Worm (Caenorhabditis elegans) whole organism, early embryonic: ENCODE results near the gene C14E2.6.

Source experiments
- B0310.2 ChIP-seq: sonication (generic microtip); optimal IDR thresholded peaks from 2 replicates; lab custom pipeline; 2016; ENCODE audit warnings: mild to moderate bottlenecking, missing genetic modification characterization, missing compliant biosample characterization
- F13C5.2 ChIP-seq: sonication (generic microtip); optimal IDR thresholded peaks from 2 replicates; lab custom pipeline; 2017; ENCODE audit warnings: mild to moderate bottlenecking, missing genetic modification characterization, inconsistent platforms, missing compliant biosample characterization
- aly-1 ChIP-seq: sonication (generic microtip); optimal IDR thresholded peaks from 2 replicates; lab custom pipeline; 2016; ENCODE audit warnings: missing genetic modification characterization, missing compliant biosample characterization
- ama-1 ChIP-seq: fragments of 150-350 bp; optimal IDR thresholded peaks from 2 replicates; lab custom pipeline; 2014
- ceh-13 ChIP-seq: fragments of 200-800 bp; sonication (Bioruptor generic); optimal IDR thresholded peaks from 2 replicates; lab custom pipeline; 2018; ENCODE audit warnings: mild to moderate bottlenecking, missing genetic modification characterization, missing compliant biosample characterization
- ceh-36 ChIP-seq: sonication (generic microtip); optimal IDR thresholded peaks from 2 replicates; lab custom pipeline; 2016; ENCODE audit warnings: missing genetic modification characterization, inconsistent platforms, missing compliant biosample characterization
- ets-7 ChIP-seq: sonication (generic microtip); optimal IDR thresholded peaks from 2 replicates; lab custom pipeline; 2016; ENCODE audit warnings: missing genotype, missing genetic modification characterization, missing compliant biosample characterization
- flt-1 ChIP-seq: fragments of 200-800 bp; sonication (Bioruptor generic); IDR thresholded peaks from 2 replicates; pipeline ENCODE4 v1.3.6; 2022; ENCODE audit warnings: missing genetic modification characterization, missing compliant biosample characterization
- hmbx-1 ChIP-seq: sonication (generic microtip); optimal IDR thresholded peaks from 2 replicates; lab custom pipeline; 2016; ENCODE audit warnings: mild to moderate bottlenecking, missing genetic modification characterization, missing compliant biosample characterization
- hmg-4 ChIP-seq: fragments of 200-800 bp; sonication (Bioruptor generic); optimal IDR thresholded peaks from 2 replicates; lab custom pipeline; 2018; ENCODE audit warnings: mild to moderate bottlenecking, missing genetic modification characterization, missing compliant biosample characterization
- hnd-1 ChIP-seq: sonication (generic microtip); optimal IDR thresholded peaks from 2 replicates; lab custom pipeline; 2016; ENCODE audit warnings: missing genetic modification characterization, missing compliant biosample characterization
- pes-1 ChIP-seq: fragments of 200-800 bp; sonication (Bioruptor generic); IDR thresholded peaks from 2 replicates; pipeline ENCODE4 v1.3.6; 2022; ENCODE audit warnings: missing genetic modification reagents, missing genetic modification characterization, missing compliant biosample characterization
- scrt-1 ChIP-seq: fragments of 200-800 bp; sonication (Bioruptor generic); IDR thresholded peaks from 2 replicates; pipeline ENCODE4 v1.3.6; 2022; ENCODE audit warnings: missing genetic modification characterization, missing compliant biosample characterization
- sea-1 ChIP-seq: fragments of 200-800 bp; sonication (Bioruptor generic); conservative IDR thresholded peaks from 2 replicates; pipeline ENCODE4 v1.3.6; 2022; ENCODE audit warnings: missing genetic modification characterization, missing compliant biosample characterization
- tbx-11 ChIP-seq: fragments of 200-800 bp; sonication (Bioruptor generic); IDR thresholded peaks from 2 replicates; pipeline ENCODE4 v1.3.6; 2022; ENCODE audit warnings: missing genetic modification characterization, missing compliant biosample characterization
- tbx-37 ChIP-seq: fragments of 200-800 bp; sonication (Bioruptor generic); conservative IDR thresholded peaks from 2 replicates; pipeline ENCODE4 v1.3.6; 2022; ENCODE audit warnings: missing genetic modification reagents, missing genetic modification characterization, missing compliant biosample characterization
- tra-4 ChIP-seq: sonication (generic microtip); optimal IDR thresholded peaks from 2 replicates; lab custom pipeline; 2017; ENCODE audit warnings: missing genetic modification characterization, missing compliant biosample characterization

The C14E2.6 gene

DNA sequence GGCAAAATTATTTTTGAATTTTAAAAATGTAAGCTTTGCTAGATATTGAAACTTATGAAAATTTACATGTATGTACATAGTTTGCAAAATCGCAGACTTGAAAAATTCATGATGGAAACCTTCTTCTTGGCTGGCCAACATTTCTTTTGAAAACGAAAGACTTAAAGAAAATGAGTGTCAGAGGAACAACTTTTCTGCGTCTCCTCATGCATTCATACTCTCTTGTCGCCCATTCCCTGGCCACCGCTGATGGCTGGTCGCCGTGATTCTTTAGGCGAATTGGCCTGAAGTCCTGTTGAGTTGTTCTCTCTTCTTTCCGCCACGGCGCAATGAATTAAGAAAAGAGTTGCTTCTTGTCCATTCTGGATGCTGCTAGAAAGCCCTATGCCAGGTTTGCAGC, 33.8 kb downstream of the C14E2.6 start:
- TF ChIP-seq pes-1 (GFP tag; lab: Robert Waterston, UW): no peak
- no peak for TF ChIP-seq B0310.2 (tag; lab: Kevin White, UChicago)
- no peak for TF ChIP-seq aly-1 (tag; lab: Kevin White, UChicago)
- TF ChIP-seq sea-1: no peak
- no peak for TF ChIP-seq tbx-37
- TF ChIP-seq ceh-13 (GFP tag; lab: Kevin White, UChicago): no peak
- TF ChIP-seq flt-1 (GFP tag; lab: Robert Waterston, UW): no peak
- no peak for TF ChIP-seq ceh-36 (tag; lab: Kevin White, UChicago)
- no peak for TF ChIP-seq scrt-1
- no peak for TF ChIP-seq hmg-4 (GFP tag; lab: Kevin White, UChicago)
- TF ChIP-seq tra-4 (tag; lab: Kevin White, UChicago): no peak
- TF ChIP-seq ets-7: no peak
- no peak for TF ChIP-seq tbx-11 (GFP tag; lab: Robert Waterston, UW)
- TF ChIP-seq ama-1 (lab: Kevin White, UChicago): no peak
- TF ChIP-seq hmbx-1: no peak
- TF ChIP-seq F13C5.2 (tag; lab: Kevin White, UChicago): no peak
- TF ChIP-seq hnd-1 (tag; lab: Kevin White, UChicago): no peak

DNA sequence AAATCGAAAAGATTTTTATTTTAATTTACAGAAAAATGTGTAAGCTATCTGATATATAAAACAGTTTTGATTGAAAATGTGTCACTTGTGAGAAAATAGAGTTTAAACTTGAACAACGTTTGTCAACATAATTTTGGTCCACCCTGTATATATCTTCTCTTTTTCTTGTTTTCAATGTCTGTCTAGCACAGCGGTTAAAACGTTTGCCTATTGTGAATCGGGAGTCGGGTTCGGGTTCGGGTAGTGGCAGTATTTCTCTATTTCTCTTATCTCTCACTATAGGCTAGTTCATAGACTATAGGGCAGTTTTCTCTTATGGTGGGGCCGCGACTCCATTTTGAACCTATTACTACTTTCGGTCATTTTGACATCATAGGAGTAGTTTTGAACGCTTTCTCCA, 38.7 kb downstream of the C14E2.6 start:
- no peak for TF ChIP-seq ceh-13 (GFP tag; lab: Kevin White, UChicago)
- no peak for TF ChIP-seq hmbx-1

DNA sequence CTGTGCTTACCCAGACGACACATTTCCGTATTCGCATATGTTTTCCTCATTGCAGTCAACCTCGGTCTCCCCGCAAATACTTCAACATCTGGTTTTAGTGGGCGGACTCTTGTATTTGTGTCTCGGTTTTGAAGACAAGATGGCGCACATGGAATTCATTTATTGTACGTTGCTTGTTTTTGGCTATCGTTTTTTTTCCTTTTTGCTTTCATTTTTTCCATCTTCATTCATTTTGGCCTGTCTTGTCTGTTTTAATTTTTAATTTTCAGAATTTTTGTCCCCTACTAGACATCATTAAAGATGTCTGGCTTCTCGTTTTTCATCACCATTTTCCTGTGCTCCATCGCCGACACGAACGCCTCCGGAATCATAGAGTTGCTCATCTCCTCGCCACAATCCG, 43.2 kb downstream of the C14E2.6 start, which contains the start of gene arg-1:
arg-1 (plus strand) TSS at position 301 of the 400 bp plus-strand sequence.
- TF ChIP-seq ceh-13 (GFP tag; lab: Kevin White, UChicago): no peak

DNA sequence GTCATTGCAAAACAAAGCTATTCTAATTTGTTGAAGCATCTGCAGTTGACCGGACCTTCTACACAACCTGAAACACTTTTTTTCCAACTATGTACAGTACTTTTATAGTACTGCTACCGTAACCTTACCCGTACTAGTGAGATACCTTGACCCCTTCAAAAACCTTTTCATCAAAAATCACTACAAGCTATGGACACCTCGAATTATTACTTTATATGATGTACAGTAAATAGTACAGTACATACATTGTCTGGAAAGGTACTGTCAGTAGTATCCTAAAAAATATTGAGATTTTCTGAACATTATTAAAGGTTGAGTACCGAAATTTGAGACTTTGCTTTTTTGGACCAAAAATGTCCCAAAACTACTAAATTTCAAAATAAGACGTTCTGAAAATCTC, 44.1 kb downstream of the C14E2.6 start:
- TF ChIP-seq pes-1 (GFP tag; lab: Robert Waterston, UW) (no peak), tbx-37 (no peak), hmg-4 (GFP tag; lab: Kevin White, UChicago) (no peak), hmbx-1 (no peak), B0310.2 (tag; lab: Kevin White, UChicago) (no peak), F13C5.2 (tag; lab: Kevin White, UChicago) (no peak), ceh-36 (tag; lab: Kevin White, UChicago) (no peak), ceh-13 (GFP tag; lab: Kevin White, UChicago) (no peak), hnd-1 (tag; lab: Kevin White, UChicago) (no peak), tbx-11 (GFP tag; lab: Robert Waterston, UW) (no peak), tra-4 (tag; lab: Kevin White, UChicago) (no peak), scrt-1 (no peak), ama-1 (lab: Kevin White, UChicago) (no peak), sea-1 (no peak)

DNA sequence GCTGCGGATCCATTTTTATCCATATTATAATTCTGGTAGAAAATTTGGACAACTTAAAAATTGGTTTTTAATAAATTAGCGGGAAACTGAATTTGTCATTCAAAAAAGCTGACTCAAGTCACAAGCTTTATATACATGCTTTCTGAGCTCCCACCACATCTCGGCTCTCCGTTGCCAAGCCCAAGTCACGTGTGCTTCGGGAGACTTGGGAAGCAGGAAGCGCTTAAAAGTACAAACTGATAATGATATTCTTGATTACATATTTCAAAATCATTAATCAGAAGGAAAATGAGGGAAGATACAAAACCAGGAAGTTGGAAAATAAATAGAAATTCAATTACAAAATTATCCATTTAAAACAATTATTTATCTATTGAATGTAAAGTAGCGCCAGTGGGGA, 51.8 kb downstream of the C14E2.6 start, which contains the start of gene elc-2:
elc-2 (minus strand) TSS at position 101 of the 400 bp plus-strand sequence.
- TF ChIP-seq F13C5.2 (tag; lab: Kevin White, UChicago) (no peak), ceh-13 (GFP tag; lab: Kevin White, UChicago) (no peak), hnd-1 (tag; lab: Kevin White, UChicago) (no peak), tbx-11 (GFP tag; lab: Robert Waterston, UW) (no peak), hmbx-1 (no peak), ets-7 (no peak), B0310.2 (tag; lab: Kevin White, UChicago) (no peak), flt-1 (GFP tag; lab: Robert Waterston, UW) (no peak), hmg-4 (GFP tag; lab: Kevin White, UChicago) (no peak), pes-1 (GFP tag; lab: Robert Waterston, UW) (no peak), ceh-36 (tag; lab: Kevin White, UChicago) (no peak)
